Fruit fly (Drosophila melanogaster) whole organism, prepupa: ENCODE data around the gene TpnC25D.

Experiments
- Eip75B ChIP-seq: fragments of 200-800 bp; sonication (Bioruptor generic); optimal IDR thresholded peaks from 3 replicates; lab custom pipeline; 2016; ENCODE audit warnings: missing biosample characterization, missing genetic modification characterization
- Eip78C ChIP-seq: fragments of 200-800 bp; sonication (Bioruptor generic); peaks from one replicate; lab custom pipeline; 2016; ENCODE audit warnings: missing biosample characterization, missing genetic modification characterization
- Gug ChIP-seq: fragments of 200-800 bp; sonication (Bioruptor generic); IDR thresholded peaks from 2 replicates; pipeline ENCODE4 v1.3.6; 2022; ENCODE audit warnings: missing biosample characterization, missing genetic modification characterization

DNA sequence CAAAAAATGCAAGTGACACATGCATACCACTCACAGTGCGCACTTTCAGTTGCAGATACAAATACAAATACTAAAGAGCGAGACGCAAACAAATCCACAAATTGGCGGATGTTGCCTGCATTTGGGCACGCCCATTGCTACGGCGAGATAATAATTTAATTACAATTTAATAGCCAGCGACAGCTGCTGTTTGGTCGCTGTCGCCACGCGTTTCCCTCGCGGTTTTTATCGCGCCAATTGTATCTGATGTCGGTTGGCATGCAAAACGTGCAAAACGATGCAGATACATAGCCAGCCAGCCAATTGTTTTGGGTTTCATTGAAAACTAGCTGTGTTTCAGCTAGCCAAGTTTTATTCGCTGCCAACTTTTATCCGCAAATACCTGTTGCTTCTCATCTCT is 6.8 kb downstream of the TpnC25D start:
- TF ChIP-seq Eip75B (GFP tag; lab: Kevin White, UChicago): no peak
- no peak for TF ChIP-seq Eip78C (GFP tag; lab: Kevin White, UChicago)
- no peak for TF ChIP-seq Gug (GFP tag; lab: Robert Waterston, UW)
